Fruit fly (Drosophila melanogaster): ENCODE results near the gene CG7341.

Gene CG7341

DNA sequence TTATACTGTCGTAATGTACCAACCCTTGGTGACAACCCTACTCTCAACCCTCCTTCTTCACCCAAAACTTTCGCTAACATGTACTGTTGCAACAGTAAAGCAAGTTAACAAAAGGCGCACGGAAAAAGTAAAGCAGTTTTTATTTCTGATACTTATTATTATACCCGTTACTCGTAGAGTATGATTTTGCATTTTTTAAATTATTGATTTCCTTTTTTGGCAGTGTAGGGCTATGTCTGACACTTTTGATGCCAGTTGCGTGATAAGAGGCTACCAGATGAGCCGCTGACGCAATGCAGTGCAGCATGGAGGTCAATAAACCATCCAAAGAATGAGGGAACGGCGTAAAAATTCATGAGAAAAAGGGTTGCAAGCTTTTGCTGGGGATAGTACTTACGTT lies 36.9 kb upstream of the CG7341 start:
- TF ChIP-seq toe (GFP tag; optimal IDR thresholded peaks at IDR 0.05) (no peak), CG11617 (GFP tag; optimal IDR thresholded peaks at IDR 0.05) (no peak), CG14711 (tag; optimal IDR thresholded peaks at IDR 0.05) (no peak), CG5204 (GFP tag; optimal IDR thresholded peaks at IDR 0.05) (no peak), Crg-1 (GFP tag; optimal IDR thresholded peaks at IDR 0.05) (no peak)

DNA sequence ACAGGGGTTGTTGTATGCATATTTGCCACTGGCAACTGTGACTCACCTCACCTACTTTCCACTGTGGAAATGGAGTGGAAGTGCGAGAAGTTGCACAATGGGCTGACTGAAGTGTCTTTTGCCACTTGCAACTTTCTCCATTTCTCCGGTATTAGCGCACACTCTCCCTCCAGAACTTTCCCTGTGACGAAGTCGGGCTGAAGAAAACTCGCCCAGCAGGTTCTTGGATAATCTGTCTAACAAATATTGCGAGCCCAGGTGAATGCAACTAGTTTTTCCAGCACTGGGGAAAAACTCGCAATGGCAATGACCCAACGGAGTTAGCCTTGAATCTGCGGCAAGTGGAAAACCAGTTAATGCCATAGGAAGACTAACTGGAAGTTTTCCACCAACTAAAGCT lies 36.1 kb upstream of the CG7341 start:
- TF ChIP-seq cic (GFP tag; optimal IDR thresholded peaks at IDR 0.05) (no peak), CG1620 (GFP tag; optimal IDR thresholded peaks at IDR 0.05) (no peak), CG5204 (GFP tag; optimal IDR thresholded peaks at IDR 0.05) (no peak), cnc (optimal IDR thresholded peaks at IDR 0.05) (no peak), pad (GFP tag; optimal IDR thresholded peaks at IDR 0.05) (no peak), bab1 (GFP tag; optimal IDR thresholded peaks at IDR 0.05) (no peak), Crg-1 (GFP tag; optimal IDR thresholded peaks at IDR 0.05) (no peak), CG7045 (GFP tag; optimal IDR thresholded peaks at IDR 0.05) (no peak), kay (GFP tag; ENCODE audit: borderline replicate concordance) (no peak)

DNA sequence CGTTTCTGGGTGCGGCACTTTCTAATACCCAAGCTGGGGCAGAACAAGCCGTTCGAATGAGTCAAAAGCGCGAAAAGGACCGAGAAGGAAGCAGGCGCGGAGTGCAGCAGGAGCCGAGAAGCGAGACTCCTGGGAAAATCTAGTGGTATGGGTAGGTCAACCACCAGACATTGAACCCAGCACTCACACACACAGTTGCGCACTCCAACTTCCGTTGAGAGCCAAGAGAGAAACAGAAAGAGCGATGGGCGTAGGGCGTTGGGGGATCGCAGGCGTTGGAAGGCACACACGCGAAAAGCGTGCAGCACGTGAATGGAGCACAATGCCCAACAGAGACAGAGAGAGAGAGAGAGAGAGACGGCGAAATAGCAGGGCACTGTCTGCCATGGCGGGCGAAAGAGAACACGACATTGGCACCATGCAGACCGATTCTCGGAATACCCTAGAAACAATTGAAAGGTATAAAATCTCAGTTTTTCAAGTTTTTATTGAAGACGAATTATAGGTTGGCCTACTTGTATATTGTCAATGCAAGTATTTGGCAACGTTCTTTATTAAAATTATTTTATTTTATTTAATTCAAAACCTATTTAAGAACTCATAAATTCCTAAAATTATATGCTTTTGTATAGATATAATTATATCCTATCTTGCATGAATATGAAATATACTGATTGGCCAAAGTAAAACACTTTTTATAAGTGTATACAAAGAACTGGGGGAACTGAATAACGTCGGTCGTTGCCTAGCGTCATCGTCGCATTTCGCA lies 34.9 kb upstream of the CG7341 start:
- peak; percentile 5 for TF ChIP-seq CG33017 (tag; optimal IDR thresholded peaks at IDR 0.05)
- TF ChIP-seq Crg-1 (GFP tag; optimal IDR thresholded peaks at IDR 0.05) = no peak
- peak; percentile 13 for TF ChIP-seq tj (GFP tag; optimal IDR thresholded peaks at IDR 0.05)
- TF ChIP-seq kay (GFP tag; ENCODE audit: borderline replicate concordance) = no peak
- TF ChIP-seq CG11617 (GFP tag; optimal IDR thresholded peaks at IDR 0.05) = peak; percentile 7
- no peak for TF ChIP-seq CG1620 (GFP tag; optimal IDR thresholded peaks at IDR 0.05)
- no peak for TF ChIP-seq CG12768 (GFP tag; optimal IDR thresholded peaks at IDR 0.05)
- peak; percentile 38 for TF ChIP-seq CG14711 (tag; optimal IDR thresholded peaks at IDR 0.05)
- TF ChIP-seq pad (GFP tag; optimal IDR thresholded peaks at IDR 0.05) = peak; percentile 34
- peak; percentile 36 for TF ChIP-seq CG7101 (tag; optimal IDR thresholded peaks at IDR 0.05)
- peak; percentile 66 for TF ChIP-seq bab1 (GFP tag; optimal IDR thresholded peaks at IDR 0.05)

DNA sequence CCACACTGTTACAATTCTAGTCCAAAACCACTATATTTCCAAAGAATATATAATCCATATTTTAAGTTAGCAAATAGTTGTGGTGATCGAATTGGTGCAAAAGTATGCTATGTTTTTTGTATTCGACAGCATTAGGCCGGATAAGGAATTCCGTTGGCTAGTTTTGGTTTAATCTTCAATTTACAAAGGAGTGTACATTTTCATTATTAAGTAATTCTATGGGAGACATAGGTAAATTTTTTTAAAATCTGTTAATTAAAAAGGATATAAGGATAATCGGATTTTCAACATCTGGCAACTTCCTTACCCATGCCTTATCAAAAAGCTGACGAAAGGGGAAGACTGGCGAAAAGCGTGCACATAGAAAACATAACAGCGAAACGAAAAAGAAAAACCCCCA lies 34.1 kb upstream of the CG7341 start:
- no peak for TF ChIP-seq CG5204 (GFP tag; optimal IDR thresholded peaks at IDR 0.05)
- no peak for TF ChIP-seq Clk (GFP tag; optimal IDR thresholded peaks at IDR 0.05)
- TF ChIP-seq tj (GFP tag; optimal IDR thresholded peaks at IDR 0.05) = no peak
- no peak for TF ChIP-seq toe (GFP tag; optimal IDR thresholded peaks at IDR 0.05)

DNA sequence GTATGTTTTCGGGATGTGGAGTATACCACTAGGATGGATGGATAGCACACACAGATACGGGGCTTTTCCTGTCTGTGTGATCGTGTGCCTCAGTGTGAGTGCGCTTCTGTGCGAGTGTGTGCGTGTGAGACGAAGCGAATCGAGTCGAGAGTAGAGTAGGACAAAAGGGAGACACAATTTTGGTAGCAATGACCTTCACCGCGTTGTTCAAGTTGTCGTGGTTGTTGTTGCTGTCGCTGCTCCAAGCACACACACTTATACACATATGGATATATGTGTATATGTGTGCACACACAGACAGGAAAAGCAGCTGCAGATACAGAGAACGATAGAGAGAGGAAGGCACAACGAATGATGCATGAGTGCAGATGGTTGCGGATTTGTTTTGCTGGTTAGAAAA lies 33.6 kb upstream of the CG7341 start:
- TF ChIP-seq Clk (GFP tag; optimal IDR thresholded peaks at IDR 0.05) = no peak
- no peak for TF ChIP-seq ovo (GFP tag; optimal IDR thresholded peaks at IDR 0.05)
- TF ChIP-seq cic (GFP tag; optimal IDR thresholded peaks at IDR 0.05) = no peak
- no peak for TF ChIP-seq tj (GFP tag; optimal IDR thresholded peaks at IDR 0.05)
- TF ChIP-seq CG5204 (GFP tag; optimal IDR thresholded peaks at IDR 0.05) = no peak
- no peak for TF ChIP-seq CG14711 (tag; optimal IDR thresholded peaks at IDR 0.05)
- TF ChIP-seq toe (GFP tag; optimal IDR thresholded peaks at IDR 0.05) = no peak
- no peak for TF ChIP-seq CG1620 (GFP tag; optimal IDR thresholded peaks at IDR 0.05)
- TF ChIP-seq Mnt (GFP tag; optimal IDR thresholded peaks at IDR 0.05) = no peak
- TF ChIP-seq CG12768 (GFP tag; optimal IDR thresholded peaks at IDR 0.05) = no peak
- TF ChIP-seq CG11617 (GFP tag; optimal IDR thresholded peaks at IDR 0.05) = no peak
- no peak for TF ChIP-seq cnc (optimal IDR thresholded peaks at IDR 0.05)
- TF ChIP-seq CG7101 (tag; optimal IDR thresholded peaks at IDR 0.05) = no peak
- TF ChIP-seq Hr96 (GFP tag; optimal IDR thresholded peaks at IDR 0.05) = no peak

DNA sequence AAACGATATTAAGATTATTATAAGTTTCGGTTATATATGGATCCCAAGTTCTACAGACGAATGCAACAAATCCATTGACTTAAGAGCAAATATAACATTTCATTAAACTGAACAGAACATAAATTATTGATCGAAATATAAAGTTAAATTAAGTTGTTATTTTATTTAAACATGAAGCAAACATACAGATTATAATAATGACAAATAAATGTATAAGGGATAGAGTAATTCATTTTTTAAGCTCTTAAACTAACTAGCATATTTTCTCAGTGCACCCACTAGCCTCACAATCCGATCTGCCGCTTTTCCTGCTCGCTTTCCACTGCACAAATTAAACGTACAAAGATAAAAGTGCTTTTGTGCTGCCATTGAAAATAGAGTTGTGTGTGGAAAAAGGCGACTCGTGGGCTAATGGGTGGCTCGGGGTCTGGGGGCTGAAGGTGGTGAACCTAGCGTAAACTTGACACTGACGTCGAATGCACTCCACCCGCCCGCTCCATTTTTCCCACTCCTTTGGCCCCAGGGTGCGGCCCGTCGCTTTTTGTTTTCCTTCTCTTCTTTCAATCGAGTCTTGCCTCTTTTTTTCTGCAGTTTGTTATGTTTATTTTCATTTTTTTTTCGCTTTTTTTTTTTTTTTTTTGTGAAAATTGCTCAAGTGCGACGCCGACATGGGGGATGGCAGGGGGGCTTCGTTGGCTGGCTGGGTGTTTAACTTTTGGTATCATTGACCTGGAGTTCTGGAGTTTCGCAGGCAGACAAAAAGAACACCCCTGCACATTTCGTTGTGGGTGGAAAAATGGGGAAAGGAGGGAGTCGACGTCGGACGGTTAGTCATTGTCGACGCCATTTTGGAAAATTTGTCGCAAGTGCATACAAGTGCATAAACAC lies 32.9 kb upstream of the CG7341 start:
- TF ChIP-seq ovo (GFP tag; optimal IDR thresholded peaks at IDR 0.05) (no peak), toe (GFP tag; optimal IDR thresholded peaks at IDR 0.05) (no peak), tj (GFP tag; optimal IDR thresholded peaks at IDR 0.05) (no peak), kay (GFP tag; ENCODE audit: borderline replicate concordance) (peak; percentile 27), CG33017 (tag; optimal IDR thresholded peaks at IDR 0.05) (no peak), CG5204 (GFP tag; optimal IDR thresholded peaks at IDR 0.05) (no peak), Clk (GFP tag; optimal IDR thresholded peaks at IDR 0.05) (no peak), CG12768 (GFP tag; optimal IDR thresholded peaks at IDR 0.05) (no peak)

DNA sequence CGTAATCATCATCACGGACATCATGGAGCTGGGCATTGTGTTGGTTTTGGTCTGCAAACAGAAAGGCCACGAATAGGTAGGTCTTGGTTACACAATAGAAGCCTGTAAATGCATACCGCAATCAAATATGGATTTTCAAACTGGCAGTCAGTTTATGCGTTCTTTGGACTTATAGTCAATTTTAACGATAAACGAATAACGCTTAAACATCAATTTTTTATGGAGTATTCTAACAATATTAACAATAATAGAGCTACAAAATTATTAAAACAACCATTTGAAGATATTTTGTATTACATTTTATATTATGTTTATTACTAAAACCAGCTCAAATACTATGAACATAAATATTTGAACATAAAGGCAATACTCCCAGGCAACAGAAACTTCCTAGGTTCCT lies 31.3 kb upstream of the CG7341 start:
- TF ChIP-seq Mnt (GFP tag; optimal IDR thresholded peaks at IDR 0.05) = no peak
- TF ChIP-seq Clk (GFP tag; optimal IDR thresholded peaks at IDR 0.05) = no peak
- TF ChIP-seq cic (GFP tag; optimal IDR thresholded peaks at IDR 0.05) = no peak
- no peak for TF ChIP-seq CG1620 (GFP tag; optimal IDR thresholded peaks at IDR 0.05)
- no peak for TF ChIP-seq CG5204 (GFP tag; optimal IDR thresholded peaks at IDR 0.05)
- no peak for TF ChIP-seq kay (GFP tag; ENCODE audit: borderline replicate concordance)
- no peak for TF ChIP-seq Crg-1 (GFP tag; optimal IDR thresholded peaks at IDR 0.05)
